Worm (Caenorhabditis elegans) whole organism, L4 larva: ENCODE measurements around the gene F52E10.4.
"Not testable (repeated sequence)": the region's sequence is repeated elsewhere in the genome, so short reads cannot be mapped to it uniquely, and the experiment has no call there.

ENCODE experiments used
- F37D6.2 ChIP-seq: sonication (generic microtip); optimal IDR thresholded peaks from 2 replicates; lab custom pipeline; 2016; ENCODE audit warnings: mild to moderate bottlenecking, missing genetic modification characterization, missing compliant biosample characterization
- ceh-28 ChIP-seq: fragments of 150-350 bp; optimal IDR thresholded peaks from 2 replicates; lab custom pipeline; 2014; ENCODE audit warnings: missing biosample characterization, missing genetic modification reagents, missing genetic modification characterization
- fos-1 ChIP-seq: fragments of 150-350 bp; optimal IDR thresholded peaks from 2 replicates; lab custom pipeline; 2014; ENCODE audit warnings: missing biosample characterization, missing genetic modification characterization
- hlh-30 ChIP-seq: sonication (generic microtip); optimal IDR thresholded peaks from 2 replicates; lab custom pipeline; 2017; ENCODE audit warnings: antibody characterized with exemption, mild to moderate bottlenecking, missing genetic modification characterization, missing compliant biosample characterization; ENCODE audit not compliant: insufficient read depth
- lin-13 ChIP-seq: fragments of 150-350 bp; optimal IDR thresholded peaks from 2 replicates; lab custom pipeline; 2014; ENCODE audit warnings: missing biosample characterization, missing genetic modification reagents, missing genetic modification characterization
- lsy-2 ChIP-seq, 2 experiments: fragments of 150-350 bp in 1 of 2; sonication (generic microtip) in 1 of 2; optimal IDR thresholded peaks; 2 replicates each; lab custom pipeline; 2014 to 2017; ENCODE audit warnings: missing biosample characterization in 2 of 2, missing genetic modification characterization in 2 of 2
- madf-9 ChIP-seq: fragments of 200-800 bp; sonication (Bioruptor generic); conservative IDR thresholded peaks from 2 replicates; pipeline ENCODE4 v1.3.6; 2022; ENCODE audit warnings: missing genetic modification reagents, missing genetic modification characterization, missing compliant biosample characterization
- mep-1 ChIP-seq: fragments of 150-350 bp; sonication (generic microtip); optimal IDR thresholded peaks from 3 replicates; lab custom pipeline; 2014; ENCODE audit warnings: missing biosample characterization, missing genetic modification characterization
- mxl-2 ChIP-seq: fragments of 200-800 bp; sonication (Bioruptor generic); conservative IDR thresholded peaks from 2 replicates; pipeline ENCODE4 v1.3.6; 2022; ENCODE audit warnings: missing genetic modification reagents, missing genetic modification characterization, missing compliant biosample characterization
- mxl-3 ChIP-seq: fragments of 200-800 bp; sonication (Bioruptor generic); optimal IDR thresholded peaks from 2 replicates; lab custom pipeline; 2018; ENCODE audit warnings: mild to moderate bottlenecking, missing genetic modification characterization, missing compliant biosample characterization
- nhr-10 ChIP-seq: fragments of 150-350 bp; optimal IDR thresholded peaks from 2 replicates; lab custom pipeline; 2014; ENCODE audit warnings: missing biosample characterization, missing genetic modification characterization
- nhr-25 ChIP-seq: sonication (generic microtip); optimal IDR thresholded peaks from 2 replicates; lab custom pipeline; 2017; ENCODE audit warnings: missing genetic modification characterization, mild to moderate bottlenecking, missing compliant biosample characterization, antibody characterized with exemption, moderate library complexity, borderline replicate concordance; ENCODE audit not compliant: insufficient read depth
- nhr-77 ChIP-seq: fragments of 150-350 bp; optimal IDR thresholded peaks from 2 replicates; lab custom pipeline; 2014; ENCODE audit warnings: missing biosample characterization, missing genetic modification characterization
- zfp-3 ChIP-seq: fragments of 200-800 bp; sonication (Bioruptor generic); conservative IDR thresholded peaks from 2 replicates; pipeline ENCODE4 v1.3.6; 2022; ENCODE audit warnings: missing genetic modification reagents, missing genetic modification characterization, missing compliant biosample characterization

DNA sequence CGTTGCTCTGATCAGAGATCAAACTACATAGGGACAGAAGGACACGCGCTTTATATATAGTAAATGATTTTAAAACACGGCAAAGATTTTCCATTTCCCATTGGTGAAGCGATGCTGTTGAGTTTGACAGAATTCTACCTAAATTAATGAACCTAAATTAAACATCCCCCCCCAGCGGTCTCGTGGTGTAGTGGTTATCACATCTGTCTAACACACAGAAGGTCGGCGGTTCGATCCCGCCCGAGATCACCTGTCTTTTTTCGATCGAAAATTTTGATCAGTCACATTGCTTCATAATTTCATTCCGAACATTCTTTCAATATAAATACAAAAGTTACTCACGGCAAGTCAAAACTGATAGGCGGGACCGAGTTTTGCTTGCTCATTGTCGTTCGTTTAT lies 6.4 kb upstream of the F52E10.4 start:
- not testable (repeated sequence) for TF ChIP-seq mep-1 (tag; lab: Kevin White, UChicago); mxl-2 (GFP tag; lab: Robert Waterston, UW); fos-1 (tag; lab: Kevin White, UChicago); ceh-28; nhr-10 (tag; lab: Kevin White, UChicago); nhr-25 (tag; lab: Kevin White, UChicago); lsy-2 (tag; optimal IDR thresholded peaks at IDR 0.05; lab: Kevin White, UChicago); nhr-77 (tag; lab: Kevin White, UChicago); madf-9 (GFP tag; lab: Robert Waterston, UW); F37D6.2 (tag; lab: Kevin White, UChicago); lin-13 (GFP tag; lab: Kevin White, UChicago); mxl-3 (GFP tag; lab: Kevin White, UChicago)
- TF ChIP-seq zfp-3 (0 out of 2 replicates have a peak, but pooled peaks have one; percentile 39), hlh-30 (tag; lab: Kevin White, UChicago) (peak; percentile 77)
